Fruit fly (Drosophila melanogaster): ENCODE measurements around the gene bap.

DNA sequence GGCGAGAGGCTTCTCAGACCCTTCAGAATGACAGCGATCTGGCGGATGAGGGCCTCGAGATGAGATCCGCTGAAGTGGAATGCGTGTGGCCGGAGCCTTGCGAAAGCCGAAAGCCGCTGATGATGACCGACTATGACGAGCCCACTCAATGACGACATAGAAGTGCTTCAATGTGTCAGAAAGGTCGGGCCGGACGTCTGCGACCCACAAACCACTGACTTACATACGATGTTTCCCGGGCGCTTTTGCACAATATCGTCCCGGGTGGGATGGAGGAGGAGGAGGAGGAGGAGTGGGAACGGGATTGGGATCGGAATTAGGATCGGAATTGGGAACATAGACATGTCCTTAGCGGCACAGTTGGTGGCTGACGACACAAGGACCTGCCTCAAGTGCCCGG is 2.3 kb downstream of the bap start:
- no peak for TF ChIP-seq h (optimal IDR thresholded peaks at IDR 0.05)
- TF ChIP-seq psq (optimal IDR thresholded peaks at IDR 0.05) = no peak
- TF ChIP-seq Myc (optimal IDR thresholded peaks at IDR 0.05) = no peak
- no peak for TF ChIP-seq insv (optimal IDR thresholded peaks at IDR 0.05)
- TF ChIP-seq Sin3A (optimal IDR thresholded peaks at IDR 0.05) = no peak
